Fruit fly (Drosophila melanogaster): Measurements from ENCODE around the gene CG5958.

CG5958 gene

DNA sequence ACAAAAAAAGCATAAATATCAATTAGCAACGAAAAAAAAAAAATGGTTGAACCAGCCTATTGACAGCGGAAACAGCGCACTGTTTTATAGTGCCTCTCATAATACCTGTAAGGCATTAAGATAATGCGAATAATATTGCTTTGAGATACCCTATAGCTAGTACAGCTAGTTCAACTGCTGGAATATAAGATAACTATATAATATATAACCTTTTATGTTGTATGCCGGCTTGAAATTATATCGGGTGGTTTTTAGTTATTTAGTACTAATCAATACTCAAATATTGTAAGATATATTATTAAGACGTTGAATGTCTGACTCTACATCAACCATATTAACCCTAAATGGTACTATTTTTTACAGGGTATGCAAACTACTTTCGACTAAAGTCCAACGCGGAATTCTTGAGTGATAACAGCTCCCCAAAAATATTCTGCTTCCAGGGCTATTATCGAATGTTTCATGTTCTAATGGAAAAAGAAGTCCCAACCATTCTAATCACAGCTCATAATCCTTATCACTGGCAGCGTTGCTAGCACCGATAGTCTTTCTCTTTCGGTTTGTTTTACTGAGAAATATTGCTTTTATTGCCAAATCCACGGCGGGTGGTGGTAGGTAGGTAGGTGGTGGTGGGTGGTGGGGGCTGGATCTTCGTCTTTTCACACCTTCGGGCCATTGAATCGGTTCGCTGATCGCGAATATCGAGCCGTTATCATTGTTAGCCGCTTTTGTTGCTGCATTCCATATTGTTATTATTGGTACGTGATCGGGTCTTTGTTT lies 831 bp upstream of the CG5958 start (continued):
- no peak for TF ChIP-seq CG6254 (GFP tag; optimal IDR thresholded peaks at IDR 0.05)
- no peak for TF ChIP-seq CG13287 (GFP tag; IDR thresholded peaks at IDR 0.05; ENCODE audit: partially characterized antibody)
- no peak for TF ChIP-seq Sin3A (optimal IDR thresholded peaks at IDR 0.05)
- TF ChIP-seq Bgb (GFP tag; IDR thresholded peaks at IDR 0.05; ENCODE audit: partially characterized antibody), result no peak
- TF ChIP-seq CG3407 (GFP tag; optimal IDR thresholded peaks at IDR 0.05), result peak; percentile 19
- peak; percentile 25 for TF ChIP-seq ewg (GFP tag; optimal IDR thresholded peaks at IDR 0.05)
- no peak for TF ChIP-seq CG1647 (GFP tag; optimal IDR thresholded peaks at IDR 0.05)
- peak; percentile 82 for TF ChIP-seq CG7556 (GFP tag; optimal IDR thresholded peaks at IDR 0.05)
- no peak for TF ChIP-seq CG1529 (GFP tag; optimal IDR thresholded peaks at IDR 0.05)
- peak; percentile 79 for TF ChIP-seq esg (GFP tag; conservative IDR thresholded peaks at IDR 0.05)
- no peak for TF ChIP-seq CG8944 (GFP tag; optimal IDR thresholded peaks at IDR 0.05)
- TF ChIP-seq sqz (GFP tag; optimal IDR thresholded peaks at IDR 0.05), result no peak
- TF ChIP-seq CG17912 (GFP tag; optimal IDR thresholded peaks at IDR 0.05), result no peak
- no peak for TF ChIP-seq Elba2 (GFP tag; optimal IDR thresholded peaks at IDR 0.05)
- no peak for TF ChIP-seq CG2129 (GFP tag; IDR thresholded peaks at IDR 0.05; ENCODE audit: partially characterized antibody)
- TF ChIP-seq CG15073 (GFP tag; optimal IDR thresholded peaks at IDR 0.05), result no peak
- peak; percentile 83 for TF ChIP-seq schlank (tag; optimal IDR thresholded peaks at IDR 0.05)
- peak; percentile 68 for TF ChIP-seq CG13775 (GFP tag; optimal IDR thresholded peaks at IDR 0.05)
- TF ChIP-seq Nf-YB (GFP tag; optimal IDR thresholded peaks at IDR 0.05), result peak; percentile 37
- no peak for TF ChIP-seq CG11398 (GFP tag; optimal IDR thresholded peaks at IDR 0.05)
- TF ChIP-seq CG3065 (GFP tag; optimal IDR thresholded peaks at IDR 0.05), result no peak
- peak; percentile 66; the same call in 1 of the 3 replicates for TF ChIP-seq Mrtf (GFP tag; IDR thresholded peaks at IDR 0.05)
- peak; percentile 29 for TF ChIP-seq CG17829 (tag; optimal IDR thresholded peaks at IDR 0.05)
- no peak for TF ChIP-seq pnt (GFP tag; optimal IDR thresholded peaks at IDR 0.05)
- TF ChIP-seq CG31224 (GFP tag; IDR thresholded peaks at IDR 0.05), result peak; percentile 72
- TF ChIP-seq CG17802 (tag; optimal IDR thresholded peaks at IDR 0.05), result no peak
- TF ChIP-seq CG8765 (GFP tag; IDR thresholded peaks at IDR 0.05), result peak; percentile 36; the same call in 1 of the 2 replicates
- TF ChIP-seq tap (tag; optimal IDR thresholded peaks at IDR 0.05), result peak; percentile 58
- peak; percentile 44; the same call in 1 of the 3 replicates for TF ChIP-seq ken (GFP tag; IDR thresholded peaks at IDR 0.05)
- TF ChIP-seq bab2 (GFP tag; optimal IDR thresholded peaks at IDR 0.05), result peak; percentile 53
- TF ChIP-seq Eip74EF (GFP tag; optimal IDR thresholded peaks at IDR 0.05), result peak in 1 of 2 experiments; percentile 61
- no peak for TF ChIP-seq gfzf (GFP tag; optimal IDR thresholded peaks at IDR 0.05)
- peak; percentile 72 for TF ChIP-seq Fer1 (GFP tag; optimal IDR thresholded peaks at IDR 0.05)
- TF ChIP-seq exex (tag; optimal IDR thresholded peaks at IDR 0.05), result peak; percentile 78
- TF ChIP-seq Side (GFP tag; optimal IDR thresholded peaks at IDR 0.05), result no peak
- no peak for TF ChIP-seq dimm (GFP tag; IDR thresholded peaks at IDR 0.05)
- TF ChIP-seq NC2β (GFP tag; optimal IDR thresholded peaks at IDR 0.05), result no peak
- TF ChIP-seq E2f2 (GFP tag; IDR thresholded peaks at IDR 0.05), result peak; percentile 66
- TF ChIP-seq Sry-δ (GFP tag; optimal IDR thresholded peaks at IDR 0.05), result no peak
- TF ChIP-seq CG10209 (GFP tag; optimal IDR thresholded peaks at IDR 0.05), result peak; percentile 78
- TF ChIP-seq wor (GFP tag; IDR thresholded peaks at IDR 0.05), result peak; percentile 59
- TF ChIP-seq CG11696 (GFP tag; IDR thresholded peaks at IDR 0.05), result peak; percentile 62
- TF ChIP-seq CG2202 (tag; optimal IDR thresholded peaks at IDR 0.05), result no peak
- peak; percentile 92 for TF ChIP-seq wdn (GFP tag; IDR thresholded peaks at IDR 0.05)
- no peak for TF ChIP-seq Lhr (GFP tag; optimal IDR thresholded peaks at IDR 0.05)
- TF ChIP-seq CkIIα-i1 (GFP tag; IDR thresholded peaks at IDR 0.05), result no peak
- peak; percentile 33; the same call in 1 of the 2 replicates for TF ChIP-seq CG14667 (GFP tag; IDR thresholded peaks at IDR 0.05)
- peak; percentile 16; the same call in 1 of the 2 replicates for TF ChIP-seq ara (GFP tag; IDR thresholded peaks at IDR 0.05)
- TF ChIP-seq CG33213 (GFP tag; optimal IDR thresholded peaks at IDR 0.05), result no peak
- TF ChIP-seq aop (GFP tag; IDR thresholded peaks at IDR 0.05), result no peak
